Fruit fly (Drosophila melanogaster): Measurements from ENCODE around the gene Pde11.

Pde11 gene

dm6 chr2L:18624362-18624761, 34.2 kb upstream of the Pde11 start:
- TF ChIP-seq Dif (GFP tag; optimal IDR thresholded peaks at IDR 0.05; ENCODE audit: partially characterized antibody) (no peak), OdsH (GFP tag; optimal IDR thresholded peaks at IDR 0.05) (no peak), Hr78 (GFP tag; optimal IDR thresholded peaks at IDR 0.05) (no peak), HLH106 (tag; optimal IDR thresholded peaks at IDR 0.05) (no peak), rgr (GFP tag; optimal IDR thresholded peaks at IDR 0.05) (no peak), N (GFP tag; optimal IDR thresholded peaks at IDR 0.05) (no peak), Vsx2 (GFP tag; optimal IDR thresholded peaks at IDR 0.05; ENCODE audit: partially characterized antibody) (no peak), Jra (GFP tag; optimal IDR thresholded peaks at IDR 0.05) (no peak), CG32264 (GFP tag; optimal IDR thresholded peaks at IDR 0.05) (no peak), psq (GFP tag; optimal IDR thresholded peaks at IDR 0.05) (no peak), usp (GFP tag; optimal IDR thresholded peaks at IDR 0.05) (no peak), Sp1 (GFP tag; optimal IDR thresholded peaks at IDR 0.05) (no peak), CG9705 (GFP tag; optimal IDR thresholded peaks at IDR 0.05) (no peak), sv (GFP tag; optimal IDR thresholded peaks at IDR 0.05) (no peak), pan (optimal IDR thresholded peaks at IDR 0.05) (no peak), Hr83 (GFP tag; optimal IDR thresholded peaks at IDR 0.05; ENCODE audit: poor library complexity, severe bottlenecking) (no peak), dmrt93B (GFP tag; optimal IDR thresholded peaks at IDR 0.05) (no peak), ey (GFP tag; optimal IDR thresholded peaks at IDR 0.05) (no peak), brk (GFP tag; optimal IDR thresholded peaks at IDR 0.05) (no peak)

- TF ChIP-seq Vsx2 (GFP tag; optimal IDR thresholded peaks at IDR 0.05; ENCODE audit: partially characterized antibody), result no peak
- TF ChIP-seq Mio (GFP tag; optimal IDR thresholded peaks at IDR 0.05), result no peak
- TF ChIP-seq brk (GFP tag; optimal IDR thresholded peaks at IDR 0.05), result no peak
- no peak for TF ChIP-seq woc (GFP tag; optimal IDR thresholded peaks at IDR 0.05)
- no peak for TF ChIP-seq Dfd (GFP tag; optimal IDR thresholded peaks at IDR 0.05)
- no peak for TF ChIP-seq GATAd (GFP tag; optimal IDR thresholded peaks at IDR 0.05)
- no peak for TF ChIP-seq OdsH (GFP tag; optimal IDR thresholded peaks at IDR 0.05)
- no peak for TF ChIP-seq dmrt93B (GFP tag; optimal IDR thresholded peaks at IDR 0.05)
- TF ChIP-seq HLH106 (tag; optimal IDR thresholded peaks at IDR 0.05), result no peak
These were observed 33.3 kb upstream of the Pde11 start for dm6 chr2L:18623435-18623834.

- no peak for TF ChIP-seq Myc (optimal IDR thresholded peaks at IDR 0.05)
- TF ChIP-seq fru (GFP tag; optimal IDR thresholded peaks at IDR 0.05), result peak; percentile 85
- peak; percentile 95 for TF ChIP-seq OdsH (GFP tag; optimal IDR thresholded peaks at IDR 0.05)
- TF ChIP-seq woc (GFP tag; optimal IDR thresholded peaks at IDR 0.05), result peak; percentile 66
- peak; percentile 18 to 85 for TF ChIP-seq foxo (GFP tag; optimal IDR thresholded peaks at IDR 0.05)
- peak; percentile 73 for TF ChIP-seq dsf (GFP tag; optimal IDR thresholded peaks at IDR 0.05; ENCODE audit: borderline replicate concordance)
- peak; percentile 14 for TF ChIP-seq Dfd (GFP tag; optimal IDR thresholded peaks at IDR 0.05)
- no peak for TF ChIP-seq lola (GFP tag; optimal IDR thresholded peaks at IDR 0.05)
- peak; percentile 12 for TF ChIP-seq CrebA (GFP tag; optimal IDR thresholded peaks at IDR 0.05; ENCODE audit: borderline replicate concordance)
- no peak for TF ChIP-seq Dif (GFP tag; optimal IDR thresholded peaks at IDR 0.05; ENCODE audit: partially characterized antibody)
- TF ChIP-seq usp (GFP tag; optimal IDR thresholded peaks at IDR 0.05), result no peak
- TF ChIP-seq sv (GFP tag; optimal IDR thresholded peaks at IDR 0.05), result peak; percentile 69
- peak; percentile 84 for TF ChIP-seq br (GFP tag; optimal IDR thresholded peaks at IDR 0.05)
- TF ChIP-seq pan (optimal IDR thresholded peaks at IDR 0.05), result no peak
- TF ChIP-seq Hnf4 (GFP tag; optimal IDR thresholded peaks at IDR 0.05), result peak; percentile 84
- peak; percentile 94 for TF ChIP-seq rgr (GFP tag; optimal IDR thresholded peaks at IDR 0.05)
- TF ChIP-seq CG9705 (GFP tag; optimal IDR thresholded peaks at IDR 0.05), result peak; percentile 47
- TF ChIP-seq Vsx2 (GFP tag; optimal IDR thresholded peaks at IDR 0.05; ENCODE audit: partially characterized antibody), result no peak
- no peak for TF ChIP-seq Mio (GFP tag; optimal IDR thresholded peaks at IDR 0.05)
- peak; percentile 96 for TF ChIP-seq h (GFP tag; optimal IDR thresholded peaks at IDR 0.05)
- no peak for TF ChIP-seq dl (GFP tag; optimal IDR thresholded peaks at IDR 0.05; ENCODE audit: insufficient read depth in 1 of 2, partially characterized antibody in 2 of 2)
- TF ChIP-seq ey (GFP tag; optimal IDR thresholded peaks at IDR 0.05), result peak; percentile 91
- TF ChIP-seq sage (GFP tag; optimal IDR thresholded peaks at IDR 0.05), result peak; percentile 74
- peak; percentile 61 for TF ChIP-seq Hr83 (GFP tag; optimal IDR thresholded peaks at IDR 0.05; ENCODE audit: poor library complexity, severe bottlenecking)
- TF ChIP-seq N (GFP tag; optimal IDR thresholded peaks at IDR 0.05), result no peak
- no peak for TF ChIP-seq Abd-B (GFP tag; optimal IDR thresholded peaks at IDR 0.05)
- TF ChIP-seq Rel (GFP tag; optimal IDR thresholded peaks at IDR 0.05), result peak; percentile 67
- peak; percentile 41 for TF ChIP-seq Rel (tag; optimal IDR thresholded peaks at IDR 0.05)
- TF ChIP-seq tai (GFP tag; optimal IDR thresholded peaks at IDR 0.05), result peak; percentile 75
- TF ChIP-seq Hr78 (GFP tag; optimal IDR thresholded peaks at IDR 0.05), result no peak
- TF ChIP-seq GATAd (GFP tag; optimal IDR thresholded peaks at IDR 0.05), result peak; percentile 41
- TF ChIP-seq HLH106 (tag; optimal IDR thresholded peaks at IDR 0.05), result peak; percentile 93
- TF ChIP-seq psq (GFP tag; optimal IDR thresholded peaks at IDR 0.05), result peak; percentile 87
- TF ChIP-seq CG32264 (GFP tag; optimal IDR thresholded peaks at IDR 0.05), result peak; percentile 58
- TF ChIP-seq Jra (GFP tag; optimal IDR thresholded peaks at IDR 0.05), result peak; percentile 83
- peak; percentile 81 for TF ChIP-seq brk (GFP tag; optimal IDR thresholded peaks at IDR 0.05)
- peak; percentile 77 for TF ChIP-seq dmrt93B (GFP tag; optimal IDR thresholded peaks at IDR 0.05)
- TF ChIP-seq Sp1 (GFP tag; optimal IDR thresholded peaks at IDR 0.05), result peak; percentile 83
- TF ChIP-seq jim (GFP tag; optimal IDR thresholded peaks at IDR 0.05), result no peak
These were observed 31.4 kb upstream of the Pde11 start for dm6 chr2L:18621357-18622211.
